Worm (Caenorhabditis elegans) whole organism, late embryonic: Measurements from ENCODE around the gene R05G6.1.

Source experiments
- C38D4.7 ChIP-seq: fragments of 200-800 bp; sonication (Bioruptor generic); optimal IDR thresholded peaks from 2 replicates; lab custom pipeline; 2018; ENCODE audit warnings: mild to moderate bottlenecking, missing genetic modification characterization, moderate library complexity, missing compliant biosample characterization
- F13H6.1 ChIP-seq: sonication (generic microtip); optimal IDR thresholded peaks from 2 replicates; lab custom pipeline; 2016; ENCODE audit warnings: missing genetic modification characterization, missing compliant biosample characterization
- K02D7.2 ChIP-seq: sonication (generic microtip); optimal IDR thresholded peaks from 2 replicates; lab custom pipeline; 2017; ENCODE audit warnings: mild to moderate bottlenecking, missing genetic modification characterization, missing compliant biosample characterization
- K09A11.1 ChIP-seq: sonication (generic microtip); optimal IDR thresholded peaks from 2 replicates; lab custom pipeline; 2017; ENCODE audit warnings: antibody characterized with exemption, mild to moderate bottlenecking, missing genetic modification characterization, missing compliant biosample characterization; ENCODE audit not compliant: insufficient read depth
- T23F11.4 ChIP-seq: fragments of 200-800 bp; sonication (Bioruptor generic); optimal IDR thresholded peaks from 2 replicates; lab custom pipeline; 2018; ENCODE audit warnings: mild to moderate bottlenecking, missing genetic modification characterization, missing compliant biosample characterization
- Y22D7AL.16 ChIP-seq: sonication (generic microtip); optimal IDR thresholded peaks from 2 replicates; lab custom pipeline; 2016; ENCODE audit warnings: missing genetic modification characterization, missing compliant biosample characterization
- ahr-1 ChIP-seq: sonication (generic microtip); optimal IDR thresholded peaks from 2 replicates; lab custom pipeline; 2016; ENCODE audit warnings: missing genetic modification characterization, missing compliant biosample characterization
- ama-1 ChIP-seq: fragments of 150-350 bp; optimal IDR thresholded peaks from 2 replicates; lab custom pipeline; 2014
- ceh-14 ChIP-seq: sonication (generic microtip); optimal IDR thresholded peaks from 2 replicates; lab custom pipeline; 2016; ENCODE audit warnings: missing genotype, missing genetic modification characterization, missing compliant biosample characterization
- ceh-18 ChIP-seq: sonication (generic microtip); optimal IDR thresholded peaks from 2 replicates; lab custom pipeline; 2016; ENCODE audit warnings: missing genetic modification characterization, missing compliant biosample characterization
- ceh-2 ChIP-seq: sonication (generic microtip); optimal IDR thresholded peaks from 2 replicates; lab custom pipeline; 2016; ENCODE audit warnings: missing genotype, missing genetic modification characterization, missing compliant biosample characterization
- ceh-22 ChIP-seq: sonication (generic microtip); optimal IDR thresholded peaks from 2 replicates; lab custom pipeline; 2017; ENCODE audit warnings: missing biosample characterization, missing genetic modification characterization
- ceh-24 ChIP-seq: sonication (generic microtip); optimal IDR thresholded peaks from 2 replicates; lab custom pipeline; 2016; ENCODE audit warnings: mild to moderate bottlenecking, missing genetic modification characterization, missing compliant biosample characterization
- ceh-30 ChIP-seq: fragments of 150-350 bp; optimal IDR thresholded peaks from 2 replicates; lab custom pipeline; 2014; ENCODE audit warnings: missing biosample characterization, missing genetic modification characterization
- ceh-34 ChIP-seq: sonication (generic microtip); optimal IDR thresholded peaks from 2 replicates; lab custom pipeline; 2016; ENCODE audit warnings: mild to moderate bottlenecking, missing genetic modification characterization, missing compliant biosample characterization
- ceh-45 ChIP-seq: fragments of 200-800 bp; sonication (Bioruptor generic); IDR thresholded peaks from 2 replicates; pipeline ENCODE4 v1.3.6; 2022; ENCODE audit warnings: missing genetic modification reagents, missing genetic modification characterization, missing compliant biosample characterization
- ceh-48 ChIP-seq: sonication (generic microtip); optimal IDR thresholded peaks from 2 replicates; lab custom pipeline; 2016; ENCODE audit warnings: missing genetic modification characterization, inconsistent platforms, missing compliant biosample characterization
- che-1 ChIP-seq: sonication (generic microtip); optimal IDR thresholded peaks from 2 replicates; lab custom pipeline; 2016; ENCODE audit warnings: mild to moderate bottlenecking, missing genetic modification characterization, missing compliant biosample characterization
- dmd-4 ChIP-seq: sonication (generic microtip); optimal IDR thresholded peaks from 2 replicates; lab custom pipeline; 2016; ENCODE audit warnings: borderline replicate concordance, missing genetic modification characterization, missing compliant biosample characterization
- dve-1 ChIP-seq: sonication (generic microtip); optimal IDR thresholded peaks from 2 replicates; lab custom pipeline; 2017; ENCODE audit warnings: antibody characterized with exemption, mild to moderate bottlenecking, missing genetic modification characterization, missing compliant biosample characterization
- elt-2 ChIP-seq: sonication (generic microtip); optimal IDR thresholded peaks from 2 replicates; lab custom pipeline; 2016; ENCODE audit warnings: missing genetic modification reagents, missing genetic modification characterization, missing compliant biosample characterization
- elt-4 ChIP-seq: sonication (generic microtip); optimal IDR thresholded peaks from 2 replicates; lab custom pipeline; 2016; ENCODE audit warnings: missing genetic modification characterization, missing compliant biosample characterization
- eyg-1 ChIP-seq: sonication (generic microtip); optimal IDR thresholded peaks from 2 replicates; lab custom pipeline; 2016; ENCODE audit warnings: missing genotype, missing genetic modification characterization, missing compliant biosample characterization
- fax-1 ChIP-seq: sonication (generic microtip); optimal IDR thresholded peaks from 2 replicates; lab custom pipeline; 2016; ENCODE audit warnings: missing genotype, missing genetic modification characterization, missing compliant biosample characterization
- fkh-10 ChIP-seq: fragments of 150-350 bp; optimal IDR thresholded peaks from 2 replicates; lab custom pipeline; 2014; ENCODE audit warnings: missing biosample characterization, missing genetic modification reagents, missing genetic modification characterization
- gmeb-2 ChIP-seq: sonication (generic microtip); optimal IDR thresholded peaks from 2 replicates; lab custom pipeline; 2016; ENCODE audit warnings: missing genetic modification characterization, inconsistent platforms, missing compliant biosample characterization
- hlh-30 ChIP-seq: sonication (generic microtip); optimal IDR thresholded peaks from 2 replicates; lab custom pipeline; 2017; ENCODE audit warnings: antibody characterized with exemption, missing genetic modification characterization, missing compliant biosample characterization; ENCODE audit not compliant: insufficient read depth
- hlh-6 ChIP-seq: sonication (generic microtip); optimal IDR thresholded peaks from 2 replicates; lab custom pipeline; 2016; ENCODE audit warnings: missing genotype, missing genetic modification characterization, missing compliant biosample characterization
- hlh-8 ChIP-seq: sonication (generic microtip); optimal IDR thresholded peaks from 2 replicates; lab custom pipeline; 2016; ENCODE audit warnings: missing genotype, missing genetic modification characterization, missing compliant biosample characterization
- lin-11 ChIP-seq: fragments of 200-800 bp; sonication (Bioruptor generic); optimal IDR thresholded peaks from 2 replicates; lab custom pipeline; 2018; ENCODE audit warnings: mild to moderate bottlenecking, missing genetic modification characterization, missing compliant biosample characterization
- mec-3 ChIP-seq: sonication (generic microtip); optimal IDR thresholded peaks from 2 replicates; lab custom pipeline; 2016; ENCODE audit warnings: borderline replicate concordance, missing genetic modification characterization, missing compliant biosample characterization
- nfya-1 ChIP-seq: sonication (generic microtip); optimal IDR thresholded peaks from 2 replicates; lab custom pipeline; 2017; ENCODE audit warnings: missing genetic modification characterization, mild to moderate bottlenecking, missing compliant biosample characterization, antibody characterized with exemption, moderate library complexity
- nhr-11 ChIP-seq: fragments of 150-350 bp; optimal IDR thresholded peaks from 2 replicates; lab custom pipeline; 2014; ENCODE audit warnings: missing biosample characterization, missing genetic modification characterization
- nhr-232 ChIP-seq: sonication (generic microtip); optimal IDR thresholded peaks from 2 replicates; lab custom pipeline; 2016; ENCODE audit warnings: missing genetic modification characterization, missing compliant biosample characterization
- npax-4 ChIP-seq: sonication (generic microtip); optimal IDR thresholded peaks from 2 replicates; lab custom pipeline; 2016; ENCODE audit warnings: missing genetic modification characterization, missing compliant biosample characterization
- odd-2 ChIP-seq: sonication (generic microtip); optimal IDR thresholded peaks from 2 replicates; lab custom pipeline; 2017; ENCODE audit warnings: antibody characterized with exemption, mild to moderate bottlenecking, missing genetic modification characterization, missing compliant biosample characterization
- pag-3 ChIP-seq: sonication (generic microtip); optimal IDR thresholded peaks from 2 replicates; lab custom pipeline; 2016; ENCODE audit warnings: missing compliant biosample characterization, missing genetic modification characterization, borderline replicate concordance
- pat-9 ChIP-seq: fragments of 200-800 bp; sonication (Bioruptor generic); optimal IDR thresholded peaks from 2 replicates; lab custom pipeline; 2018; ENCODE audit warnings: mild to moderate bottlenecking, missing genetic modification characterization, moderate library complexity, missing compliant biosample characterization
- pax-1 ChIP-seq: fragments of 150-350 bp; optimal IDR thresholded peaks from 2 replicates; lab custom pipeline; 2014; ENCODE audit warnings: missing biosample characterization, missing genetic modification characterization
- pha-4 ChIP-seq: fragments of 150-350 bp; optimal IDR thresholded peaks from 2 replicates; lab custom pipeline; 2018; ENCODE audit warnings: missing biosample characterization, missing genetic modification reagents, missing genetic modification characterization
- pros-1 ChIP-seq: fragments of 150-350 bp; optimal IDR thresholded peaks from 2 replicates; lab custom pipeline; 2014; ENCODE audit warnings: missing biosample characterization, missing genetic modification reagents, missing genetic modification characterization
- sox-2 ChIP-seq: fragments of 200-800 bp; sonication (Bioruptor generic); IDR thresholded peaks from 2 replicates; pipeline ENCODE4 v1.3.6; 2022; ENCODE audit warnings: missing genetic modification reagents, missing genetic modification characterization, missing compliant biosample characterization
- sox-4 ChIP-seq: sonication (generic microtip); optimal IDR thresholded peaks from 2 replicates; lab custom pipeline; 2017; ENCODE audit warnings: mild to moderate bottlenecking, missing genetic modification characterization, inconsistent platforms, missing compliant biosample characterization
- tbx-2 ChIP-seq: sonication (generic microtip); optimal IDR thresholded peaks from 2 replicates; lab custom pipeline; 2016; ENCODE audit warnings: missing genetic modification characterization, missing compliant biosample characterization
- tbx-7 ChIP-seq: sonication (generic microtip); optimal IDR thresholded peaks from 2 replicates; lab custom pipeline; 2016; ENCODE audit warnings: missing genotype, missing genetic modification characterization, missing compliant biosample characterization
- unc-3 ChIP-seq, 2 experiments: fragments of 200-800 bp in 1 of 2; sonication (Bioruptor generic) in 1 of 2; sonication (generic microtip) in 1 of 2; conservative IDR thresholded peaks in 1 of 2; optimal IDR thresholded peaks in 1 of 2; 2 replicates each; pipeline versions ENCODE4 v1.3.6 to Lab custom; 2016 to 2022; ENCODE audit warnings: missing compliant biosample characterization in 2 of 2, missing genetic modification characterization in 2 of 2, missing genetic modification reagents in 1 of 2
- unc-86 ChIP-seq: sonication (generic microtip); optimal IDR thresholded peaks from 2 replicates; lab custom pipeline; 2016; ENCODE audit warnings: missing genetic modification characterization, missing compliant biosample characterization

Gene R05G6.1

DNA sequence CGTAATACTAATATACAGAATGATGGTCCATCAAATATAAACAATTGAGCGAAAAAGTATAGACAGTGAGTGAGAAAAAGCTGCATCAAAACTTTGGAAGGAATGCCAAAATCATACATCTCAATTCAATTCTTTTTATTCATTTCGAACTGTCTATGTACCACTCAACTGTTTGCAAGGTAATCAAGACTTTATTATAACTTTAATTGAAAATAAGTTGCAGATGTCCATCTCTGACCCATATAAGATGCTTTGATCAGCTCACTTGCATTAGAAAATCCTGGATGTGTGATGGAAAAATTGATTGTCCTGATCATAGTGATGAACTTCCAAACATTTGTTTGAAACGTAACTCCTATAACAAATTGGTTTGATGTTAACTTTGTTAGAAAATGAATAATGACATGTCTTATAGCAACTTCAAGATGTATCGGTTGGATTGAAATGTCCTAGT is 35.1 kb downstream of the R05G6.1 start, which contains the start of gene F32E10.8:
TSS of gene F32E10.8 (plus strand) at position 51 of the 454 bp plus-strand sequence.
- TF ChIP-seq F13H6.1 (tag; lab: Kevin White, UChicago) (no peak), lin-11 (tag; lab: Kevin White, UChicago) (no peak), elt-4 (tag; lab: Kevin White, UChicago) (no peak), hlh-8 (tag; lab: Kevin White, UChicago) (no peak), pag-3 (tag; lab: Kevin White, UChicago) (no peak), ceh-24 (tag; lab: Kevin White, UChicago) (no peak)

DNA sequence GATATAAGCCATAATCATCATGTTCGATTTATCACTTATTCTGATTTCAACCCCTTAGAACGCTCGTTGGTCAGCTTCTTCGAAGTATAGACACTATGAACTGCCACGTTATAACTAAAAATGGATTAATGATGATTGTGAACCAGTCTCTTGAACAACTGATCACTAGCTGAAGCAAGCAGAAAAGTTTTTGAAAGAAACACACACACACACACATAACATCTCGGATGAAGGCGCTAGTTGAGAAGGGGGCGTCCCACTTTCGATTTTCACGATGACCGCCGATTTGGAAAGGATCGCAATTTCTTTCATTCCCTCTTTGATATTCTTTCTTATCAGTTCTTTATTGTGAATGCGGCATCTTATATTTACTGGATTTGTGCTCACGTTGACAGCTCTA is 36.1 kb downstream of the R05G6.1 start, which contains the start of gene clec-180:
TSS of gene clec-180 (plus strand) at position 301 of the 400 bp plus-strand sequence.
- no peak for TF ChIP-seq pag-3 (tag; lab: Kevin White, UChicago)
- no peak for TF ChIP-seq pat-9
- no peak for TF ChIP-seq F13H6.1 (tag; lab: Kevin White, UChicago)
- no peak for TF ChIP-seq mec-3
- no peak for TF ChIP-seq C38D4.7 (GFP tag; lab: Kevin White, UChicago)
- TF ChIP-seq ceh-14 (tag; lab: Kevin White, UChicago): no peak
- no peak for TF ChIP-seq ceh-48 (tag; lab: Kevin White, UChicago)
- TF ChIP-seq fkh-10 (GFP tag; lab: Kevin White, UChicago): no peak
- TF ChIP-seq che-1: no peak
- TF ChIP-seq ceh-22: no peak
- no peak for TF ChIP-seq tbx-2 (tag; lab: Kevin White, UChicago)
- no peak for TF ChIP-seq pax-1 (tag; lab: Kevin White, UChicago)
- no peak for TF ChIP-seq npax-4
- no peak for TF ChIP-seq Y22D7AL.16
- TF ChIP-seq gmeb-2 (tag; lab: Kevin White, UChicago): no peak
- no peak for TF ChIP-seq nhr-232 (tag; lab: Kevin White, UChicago)
- no peak for TF ChIP-seq nfya-1
- no peak for TF ChIP-seq ceh-18 (tag; lab: Kevin White, UChicago)
- no peak for TF ChIP-seq elt-2 (tag; lab: Kevin White, UChicago)
- no peak for TF ChIP-seq ahr-1 (tag; lab: Kevin White, UChicago)

DNA sequence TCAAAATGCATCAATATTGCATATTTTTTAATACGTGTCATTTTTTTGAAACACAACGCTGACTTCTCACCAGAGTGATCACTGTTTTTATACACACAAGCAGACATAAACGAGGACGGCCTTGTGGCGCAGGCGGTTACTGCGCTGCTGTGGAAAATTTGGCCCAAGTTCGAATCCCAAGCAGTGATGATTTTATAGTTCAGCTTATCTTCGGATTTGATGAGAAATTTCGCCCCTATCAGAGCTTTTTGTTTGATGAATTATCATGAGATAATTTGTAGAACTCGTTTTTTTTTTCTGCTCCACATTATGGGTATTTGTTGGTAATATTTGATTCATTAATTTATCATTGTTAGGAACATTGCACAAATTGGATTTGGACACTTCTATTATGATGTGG is 41.5 kb downstream of the R05G6.1 start:
- TF ChIP-seq K02D7.2 (tag; lab: Kevin White, UChicago): peak; percentile 96
- peak; percentile 52 for TF ChIP-seq tbx-7 (tag; lab: Kevin White, UChicago)
- no peak for TF ChIP-seq ama-1
- TF ChIP-seq ceh-34 (tag; lab: Kevin White, UChicago): peak; percentile 93
- peak; percentile 96 for TF ChIP-seq ceh-45 (GFP tag; lab: Robert Waterston, UW)
- TF ChIP-seq nhr-11 (tag; lab: Kevin White, UChicago): no peak
- peak; percentile 92 for TF ChIP-seq F13H6.1 (tag; lab: Kevin White, UChicago)
- TF ChIP-seq odd-2 (tag; lab: Kevin White, UChicago): peak; percentile 64
- TF ChIP-seq dmd-4 (tag; lab: Kevin White, UChicago): peak; percentile 92
- TF ChIP-seq hlh-30 (tag; lab: Kevin White, UChicago): peak; percentile 69
- peak; percentile 92 for TF ChIP-seq K09A11.1 (tag; lab: Kevin White, UChicago)
- TF ChIP-seq unc-86 (tag; lab: Kevin White, UChicago): peak; percentile 94
- TF ChIP-seq fkh-10 (GFP tag; lab: Kevin White, UChicago): peak; percentile 88
- peak; percentile 85 for TF ChIP-seq hlh-8 (tag; lab: Kevin White, UChicago)
- peak; percentile 98 for TF ChIP-seq hlh-6 (tag; lab: Kevin White, UChicago)
- peak; percentile 95 for TF ChIP-seq C38D4.7 (GFP tag; lab: Kevin White, UChicago)
- peak; percentile 22 for TF ChIP-seq pros-1 (tag; lab: Kevin White, UChicago)
- peak; percentile 94 for TF ChIP-seq T23F11.4 (GFP tag; lab: Kevin White, UChicago)
- peak; percentile 91 for TF ChIP-seq ceh-2 (tag; lab: Kevin White, UChicago)
- peak; percentile 84 for TF ChIP-seq sox-2 (GFP tag; lab: Robert Waterston, UW)
- TF ChIP-seq pat-9: peak; percentile 97
- peak; percentile 95 for TF ChIP-seq che-1
- TF ChIP-seq unc-3 (GFP tag; conservative IDR thresholded peaks at IDR 0.05; lab: Robert Waterston, UW): peak; percentile 95
- TF ChIP-seq unc-3 (tag; optimal IDR thresholded peaks at IDR 0.05; lab: Kevin White, UChicago): peak; percentile 94
- peak; percentile 94 for TF ChIP-seq tbx-2 (tag; lab: Kevin White, UChicago)
- TF ChIP-seq pax-1 (tag; lab: Kevin White, UChicago): no peak
- peak; percentile 92 for TF ChIP-seq ceh-18 (tag; lab: Kevin White, UChicago)
- peak; percentile 97 for TF ChIP-seq dve-1 (tag; lab: Kevin White, UChicago)
- TF ChIP-seq fax-1 (tag; lab: Kevin White, UChicago): peak; percentile 92
- TF ChIP-seq eyg-1 (tag; lab: Kevin White, UChicago): peak; percentile 88
- peak; percentile 96 for TF ChIP-seq sox-4 (tag; lab: Kevin White, UChicago)
- peak; percentile 82 for TF ChIP-seq nfya-1
- TF ChIP-seq pha-4: no peak
- TF ChIP-seq ceh-30 (tag; lab: Kevin White, UChicago): peak; percentile 68
